Worm (Caenorhabditis elegans): ENCODE results near the gene col-73.

DNA sequence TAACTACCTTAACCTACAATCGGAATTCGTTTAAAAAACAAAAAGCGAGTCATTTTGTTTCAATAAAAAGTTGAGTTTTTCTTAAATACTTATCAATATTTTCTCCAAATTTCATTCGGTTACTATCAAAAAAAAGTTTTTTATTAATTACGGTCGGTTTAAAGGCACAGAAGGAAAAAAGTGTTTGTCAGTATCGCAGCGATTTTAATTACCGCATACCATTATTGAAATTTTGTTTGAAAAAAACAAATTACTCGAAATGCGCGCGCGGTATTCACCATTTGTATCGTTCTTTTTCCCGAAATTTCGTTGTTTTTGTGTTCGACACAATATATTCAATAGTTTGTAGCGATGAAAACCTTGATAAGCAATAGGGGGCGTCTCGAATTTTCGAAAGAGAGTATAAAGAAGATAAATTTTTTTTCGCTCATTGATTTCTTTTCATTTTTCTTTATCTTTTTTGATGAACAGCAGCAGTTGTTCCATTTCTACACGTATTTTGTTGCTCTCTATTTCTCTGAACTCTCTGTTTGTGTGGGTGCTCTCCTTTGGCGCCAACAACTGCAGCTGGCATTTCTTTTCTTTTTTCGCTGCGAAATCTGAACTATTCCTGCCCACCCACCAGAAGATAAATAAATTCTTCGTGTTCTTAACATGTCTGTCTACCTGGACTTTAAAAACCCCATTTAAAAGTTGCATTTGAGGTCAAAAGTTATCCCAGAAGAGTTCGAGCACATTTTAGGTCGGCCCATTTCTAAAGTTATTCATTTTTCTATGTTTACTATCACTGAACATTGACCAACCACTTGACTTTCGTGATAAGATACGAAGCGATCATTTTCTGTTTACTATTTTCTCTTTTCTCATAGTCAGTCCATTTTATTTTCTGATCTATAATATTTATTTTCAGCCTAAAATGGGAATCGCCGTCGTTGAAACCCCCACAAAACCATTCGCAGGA is 15.9 kb upstream of the col-73 start, which contains the start of gene pgm-1:
- TF ChIP-seq ama-1 (optimal IDR thresholded peaks at IDR 0.05) (no peak), flt-1 (GFP tag; IDR thresholded peaks at IDR 0.05) (no peak), ets-7 (tag; optimal IDR thresholded peaks at IDR 0.05) (no peak), ceh-36 (tag; optimal IDR thresholded peaks at IDR 0.05) (no peak), pes-1 (GFP tag; IDR thresholded peaks at IDR 0.05) (no peak), hmbx-1 (tag; optimal IDR thresholded peaks at IDR 0.05) (no peak), F13C5.2 (tag; optimal IDR thresholded peaks at IDR 0.05) (no peak), hnd-1 (tag; optimal IDR thresholded peaks at IDR 0.05) (no peak), ceh-13 (GFP tag; optimal IDR thresholded peaks at IDR 0.05) (no peak), sea-1 (GFP tag; conservative IDR thresholded peaks at IDR 0.05) (no peak), aly-1 (tag; optimal IDR thresholded peaks at IDR 0.05) (no peak), tbx-11 (GFP tag; IDR thresholded peaks at IDR 0.05) (no peak), scrt-1 (GFP tag; IDR thresholded peaks at IDR 0.05) (no peak)
